Fruit fly (Drosophila melanogaster) Kc167 (cell line): ENCODE results near the gene CG7333.

Source experiments
- Myc ChIP-seq: fragments of >200 bp; optimal IDR thresholded peaks from 2 replicates; lab custom pipeline; 2017; ENCODE audit warnings: missing external identifiers
- Sin3A ChIP-seq: fragments of >200 bp; optimal IDR thresholded peaks from 2 replicates; lab custom pipeline; 2018; ENCODE audit warnings: missing external identifiers
- insv ChIP-seq: fragments of >200 bp; optimal IDR thresholded peaks from 3 replicates; lab custom pipeline; 2018; ENCODE audit warnings: missing external identifiers
- psq ChIP-seq: fragments of >200 bp; optimal IDR thresholded peaks from 2 replicates; lab custom pipeline; 2017; ENCODE audit warnings: missing external identifiers
- ttk ChIP-seq: sonication (Bioruptor generic); optimal IDR thresholded peaks from 2 replicates; lab custom pipeline; 2017; ENCODE audit warnings: missing external identifiers

- TF ChIP-seq insv (lab: Kevin White, UChicago) = no peak
- no peak for TF ChIP-seq Myc (lab: Kevin White, UChicago)
- no peak for TF ChIP-seq psq (lab: Kevin White, UChicago)
- TF ChIP-seq ttk = no peak
- TF ChIP-seq Sin3A (lab: Kevin White, UChicago) = no peak
Measured at dm6 chr3R:19606954-19607353, 6.5 kb downstream of the CG7333 start, which contains the start of gene CG17751.
